Worm (Caenorhabditis elegans): ENCODE data around the gene T12G3.6.

ce11 chrIV:12078112-12078812 is 47.2 kb upstream of the T12G3.6 start, which contains the start of gene tmed-1:
- TF ChIP-seq egl-27 (tag; optimal IDR thresholded peaks at IDR 0.05) (no peak), R02D3.7 (tag; optimal IDR thresholded peaks at IDR 0.05) (no peak), nhr-111 (GFP tag; optimal IDR thresholded peaks at IDR 0.05) (no peak), snpc-4 (tag; optimal IDR thresholded peaks at IDR 0.05) (no peak), ztf-11 (tag; optimal IDR thresholded peaks at IDR 0.05) (no peak), fos-1 (tag; optimal IDR thresholded peaks at IDR 0.05) (no peak), mdl-1 (tag; optimal IDR thresholded peaks at IDR 0.05) (no peak), ztf-7 (tag; optimal IDR thresholded peaks at IDR 0.05) (no peak), nhr-77 (tag; optimal IDR thresholded peaks at IDR 0.05) (no peak), T26A8.4 (GFP tag; IDR thresholded peaks at IDR 0.05) (no peak), arid-1 (GFP tag; conservative IDR thresholded peaks at IDR 0.05) (no peak)

Data from whole organism, L4 larva.